Worm (Caenorhabditis elegans): ENCODE measurements around the gene cap-2.

- TF ChIP-seq mel-28 (tag; optimal IDR thresholded peaks at IDR 0.05; ENCODE audit: borderline replicate concordance): no peak
- no peak for TF ChIP-seq Y53G8AR.9 (GFP tag; conservative IDR thresholded peaks at IDR 0.05)
- no peak for TF ChIP-seq unc-62 (GFP tag; optimal IDR thresholded peaks at IDR 0.05)
- TF ChIP-seq snpc-4 (GFP tag; optimal IDR thresholded peaks at IDR 0.05): no peak
- TF ChIP-seq snpc-4 (tag; optimal IDR thresholded peaks at IDR 0.05): no peak
- no peak for TF ChIP-seq ama-1 (optimal IDR thresholded peaks at IDR 0.05)
- no peak for TF ChIP-seq ama-1 (GFP tag; optimal IDR thresholded peaks at IDR 0.05)
- TF ChIP-seq T07F8.4 (tag; optimal IDR thresholded peaks at IDR 0.05): no peak
- no peak for TF ChIP-seq dpl-1 (GFP tag; optimal IDR thresholded peaks at IDR 0.05)
- no peak for TF ChIP-seq ceh-27 (GFP tag; optimal IDR thresholded peaks at IDR 0.05)
- TF ChIP-seq ets-4 (GFP tag; optimal IDR thresholded peaks at IDR 0.05): no peak
- no peak for TF ChIP-seq pbrm-1 (GFP tag; IDR thresholded peaks at IDR 0.05)
- no peak for TF ChIP-seq rcor-1 (GFP tag; IDR thresholded peaks at IDR 0.05)
Measured at ce11 chrII:10898998-10899397, 30.0 kb downstream of the cap-2 start.

All from whole organism, young adult.